Worm (Caenorhabditis elegans): ENCODE data around the gene bgnt-1.3.

ce11 chrV:16226581-16226980, 29.7 kb downstream of the bgnt-1.3 start, which contains the start of gene F11A5.13:
- no peak for TF ChIP-seq jun-1 (tag; optimal IDR thresholded peaks at IDR 0.05)
- TF ChIP-seq nhr-237 (tag; optimal IDR thresholded peaks at IDR 0.05), result no peak
- TF ChIP-seq fos-1 (tag; optimal IDR thresholded peaks at IDR 0.05), result no peak
